Worm (Caenorhabditis elegans) whole organism, midembryonic: ENCODE measurements around the gene dyf-7.

ENCODE experiments used
- T22C8.4 ChIP-seq: fragments of 200-800 bp; sonication (Bioruptor generic); IDR thresholded peaks from 2 replicates; pipeline ENCODE4 v1.3.6; 2022; ENCODE audit warnings: missing genetic modification characterization, missing compliant biosample characterization
- cog-1 ChIP-seq: sonication (generic microtip); optimal IDR thresholded peaks from 2 replicates; lab custom pipeline; 2016; ENCODE audit warnings: missing genetic modification characterization, missing compliant biosample characterization
- flt-1 ChIP-seq: fragments of 200-800 bp; sonication (Bioruptor generic); IDR thresholded peaks from 2 replicates; pipeline ENCODE4 v1.3.6; 2022; ENCODE audit warnings: missing genetic modification characterization, missing compliant biosample characterization
- klf-2 ChIP-seq: fragments of 200-800 bp; sonication (Bioruptor generic); conservative IDR thresholded peaks from 2 replicates; pipeline ENCODE4 v1.3.6; 2022; ENCODE audit warnings: missing genetic modification reagents, missing genetic modification characterization, missing compliant biosample characterization
- med-1 ChIP-seq: sonication (generic microtip); optimal IDR thresholded peaks from 2 replicates; lab custom pipeline; 2017; ENCODE audit warnings: missing genetic modification characterization, mild to moderate bottlenecking, missing compliant biosample characterization, antibody characterized with exemption, missing genetic modification reagents; ENCODE audit not compliant: insufficient read depth
- ref-1 ChIP-seq: fragments of 200-800 bp; sonication (Bioruptor generic); conservative IDR thresholded peaks from 2 replicates; pipeline ENCODE4 v1.3.6; 2022; ENCODE audit warnings: missing genetic modification reagents, missing genetic modification characterization, missing compliant biosample characterization
- tab-1 ChIP-seq: fragments of 200-800 bp; sonication (Bioruptor generic); IDR thresholded peaks from 2 replicates; pipeline ENCODE4 v1.3.6; 2022; ENCODE audit warnings: missing genetic modification characterization, missing compliant biosample characterization
- ztf-23 ChIP-seq: fragments of 200-800 bp; sonication (Bioruptor generic); IDR thresholded peaks from 2 replicates; pipeline ENCODE4 v1.3.6; 2022; ENCODE audit warnings: missing genetic modification reagents, missing genetic modification characterization, missing compliant biosample characterization
- ztf-29 ChIP-seq: fragments of 200-800 bp; sonication (Bioruptor generic); IDR thresholded peaks from 2 replicates; pipeline ENCODE4 v1.3.6; 2022; ENCODE audit warnings: missing genetic modification reagents, missing genetic modification characterization, missing compliant biosample characterization

dyf-7 gene

ce11 chrX:9676009-9676408, 22.4 kb upstream of the dyf-7 start:
- TF ChIP-seq flt-1 (GFP tag; lab: Robert Waterston, UW) (no peak), T22C8.4 (GFP tag; lab: Robert Waterston, UW) (no peak), tab-1 (GFP tag; lab: Robert Waterston, UW) (no peak), klf-2 (GFP tag; lab: Robert Waterston, UW) (no peak)

- TF ChIP-seq med-1 (GFP tag; lab: Kevin White, UChicago) (no peak), cog-1 (tag; lab: Kevin White, UChicago) (no peak), klf-2 (GFP tag; lab: Robert Waterston, UW) (no peak), ztf-23 (GFP tag; lab: Robert Waterston, UW) (no peak), flt-1 (GFP tag; lab: Robert Waterston, UW) (no peak), ref-1 (no peak), tab-1 (GFP tag; lab: Robert Waterston, UW) (no peak), T22C8.4 (GFP tag; lab: Robert Waterston, UW) (no peak), ztf-29 (no peak)
These were observed 21.5 kb upstream of the dyf-7 start for ce11 chrX:9676788-9677454.

DNA sequence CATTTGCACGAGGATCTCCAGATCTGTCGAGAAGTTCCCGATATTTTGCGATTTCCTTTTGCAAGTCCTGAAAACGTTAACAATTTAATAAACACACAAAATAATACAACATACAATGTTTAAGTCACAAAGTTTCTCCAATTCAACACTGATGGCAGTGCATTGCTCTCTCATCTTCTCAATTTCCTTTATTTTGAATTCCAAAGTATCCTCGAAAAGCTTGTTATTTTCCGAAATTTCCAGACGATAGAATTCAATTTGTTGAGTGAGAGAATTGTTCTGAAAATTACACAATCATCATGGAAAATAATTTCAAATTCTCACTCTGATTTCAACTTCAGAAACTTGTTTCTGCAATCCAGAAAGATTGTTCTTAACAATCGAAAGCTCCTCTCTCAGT, 20.5 kb upstream of the dyf-7 start:
- TF ChIP-seq med-1 (GFP tag; lab: Kevin White, UChicago) (no peak), ztf-23 (GFP tag; lab: Robert Waterston, UW) (no peak), T22C8.4 (GFP tag; lab: Robert Waterston, UW) (no peak), tab-1 (GFP tag; lab: Robert Waterston, UW) (no peak), flt-1 (GFP tag; lab: Robert Waterston, UW) (no peak), ref-1 (no peak), klf-2 (GFP tag; lab: Robert Waterston, UW) (no peak), ztf-29 (no peak), cog-1 (tag; lab: Kevin White, UChicago) (no peak)

DNA sequence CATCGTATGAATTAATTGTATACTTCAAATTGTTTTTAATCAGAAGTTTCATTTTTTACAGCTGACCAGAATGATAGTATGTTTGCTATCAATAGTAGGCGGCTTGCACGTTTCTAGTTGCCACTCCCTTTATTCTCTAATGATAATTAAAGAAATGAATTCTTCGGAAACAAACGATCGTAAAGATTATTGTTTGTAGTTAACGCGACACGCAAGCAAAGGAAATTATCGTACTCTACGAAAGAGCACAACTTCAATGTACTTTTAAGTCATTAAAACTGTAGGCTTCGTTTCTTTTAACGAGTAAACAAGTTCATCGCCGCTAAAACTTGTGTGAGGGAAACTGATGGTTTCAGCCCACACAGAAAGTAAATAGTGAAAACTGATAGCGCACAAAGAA, 19.0 kb upstream of the dyf-7 start:
- TF ChIP-seq ztf-23 (GFP tag; lab: Robert Waterston, UW) (no peak), flt-1 (GFP tag; lab: Robert Waterston, UW) (no peak), cog-1 (tag; lab: Kevin White, UChicago) (no peak), med-1 (GFP tag; lab: Kevin White, UChicago) (no peak), ztf-29 (no peak), tab-1 (GFP tag; lab: Robert Waterston, UW) (no peak), klf-2 (GFP tag; lab: Robert Waterston, UW) (no peak), ref-1 (no peak), T22C8.4 (GFP tag; lab: Robert Waterston, UW) (no peak)

ce11 chrX:9680119-9680682, 18.3 kb upstream of the dyf-7 start, which contains the start of gene ifp-1:
TSS of gene ifp-1 (minus strand) at chrX:9680169.
- TF ChIP-seq flt-1 (GFP tag; lab: Robert Waterston, UW) (no peak), med-1 (GFP tag; lab: Kevin White, UChicago) (no peak), cog-1 (tag; lab: Kevin White, UChicago) (no peak), tab-1 (GFP tag; lab: Robert Waterston, UW) (no peak), T22C8.4 (GFP tag; lab: Robert Waterston, UW) (no peak), ztf-23 (GFP tag; lab: Robert Waterston, UW) (no peak), klf-2 (GFP tag; lab: Robert Waterston, UW) (no peak), ref-1 (no peak), ztf-29 (no peak)

DNA sequence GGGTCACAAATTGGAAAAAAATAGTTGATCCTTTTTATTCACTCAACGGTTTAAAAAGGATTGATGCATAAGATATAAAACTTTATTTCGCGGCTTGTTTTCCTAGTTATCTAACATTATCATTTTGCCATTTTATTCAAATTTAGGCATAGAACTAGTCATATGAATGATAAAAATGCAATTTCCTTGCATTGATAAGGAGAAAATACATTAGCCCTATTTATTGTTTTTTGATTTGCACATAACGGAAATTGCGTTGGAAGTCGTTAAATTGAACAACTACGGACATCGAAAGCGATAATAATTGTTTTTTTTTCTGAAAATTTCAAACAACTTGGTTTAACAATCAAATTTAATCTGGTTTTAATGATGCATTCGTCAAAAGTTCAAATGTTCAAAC, 11.2 kb upstream of the dyf-7 start:
- no peak for TF ChIP-seq ztf-23 (GFP tag; lab: Robert Waterston, UW)
- no peak for TF ChIP-seq ztf-29
- no peak for TF ChIP-seq flt-1 (GFP tag; lab: Robert Waterston, UW)
- TF ChIP-seq ref-1 = no peak
- no peak for TF ChIP-seq cog-1 (tag; lab: Kevin White, UChicago)
- no peak for TF ChIP-seq med-1 (GFP tag; lab: Kevin White, UChicago)
- no peak for TF ChIP-seq T22C8.4 (GFP tag; lab: Robert Waterston, UW)
- no peak for TF ChIP-seq tab-1 (GFP tag; lab: Robert Waterston, UW)
- no peak for TF ChIP-seq klf-2 (GFP tag; lab: Robert Waterston, UW)

DNA sequence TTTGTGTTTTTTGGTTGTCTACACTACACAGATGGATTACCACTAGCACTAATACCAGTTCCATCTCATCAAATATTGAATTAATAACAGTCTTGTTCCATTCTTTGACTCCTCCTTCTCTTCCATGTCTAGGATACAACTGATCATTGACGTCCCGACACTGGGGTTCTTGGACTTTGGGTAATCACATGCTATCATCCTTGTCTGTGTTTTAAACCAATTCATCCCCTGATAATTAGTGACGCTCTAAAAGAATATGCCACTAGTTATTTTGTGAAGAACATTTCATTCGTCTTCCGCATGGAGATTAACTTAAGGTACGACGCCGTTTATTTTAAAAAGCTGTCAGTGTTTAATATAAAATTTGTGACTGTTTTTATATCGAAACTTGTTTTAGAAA, 8.0 kb upstream of the dyf-7 start, which contains the start of gene npr-18:
Gene npr-18, plus strand, starts transcription at position 301 of the 400 bp plus-strand sequence.
- TF ChIP-seq ztf-23 (GFP tag; lab: Robert Waterston, UW) = no peak
- TF ChIP-seq cog-1 (tag; lab: Kevin White, UChicago) = no peak
- TF ChIP-seq ref-1 = no peak
- no peak for TF ChIP-seq flt-1 (GFP tag; lab: Robert Waterston, UW)
- TF ChIP-seq klf-2 (GFP tag; lab: Robert Waterston, UW) = no peak
- no peak for TF ChIP-seq med-1 (GFP tag; lab: Kevin White, UChicago)
- no peak for TF ChIP-seq ztf-29
- no peak for TF ChIP-seq T22C8.4 (GFP tag; lab: Robert Waterston, UW)
- no peak for TF ChIP-seq tab-1 (GFP tag; lab: Robert Waterston, UW)

- TF ChIP-seq ztf-23 (GFP tag; lab: Robert Waterston, UW) (no peak), klf-2 (GFP tag; lab: Robert Waterston, UW) (no peak), tab-1 (GFP tag; lab: Robert Waterston, UW) (no peak), flt-1 (GFP tag; lab: Robert Waterston, UW) (no peak), ztf-29 (no peak), T22C8.4 (GFP tag; lab: Robert Waterston, UW) (no peak), cog-1 (tag; lab: Kevin White, UChicago) (no peak), ref-1 (no peak), med-1 (GFP tag; lab: Kevin White, UChicago) (no peak)
These were observed 804 bp upstream of the dyf-7 start for ce11 chrX:9697655-9698054.

DNA sequence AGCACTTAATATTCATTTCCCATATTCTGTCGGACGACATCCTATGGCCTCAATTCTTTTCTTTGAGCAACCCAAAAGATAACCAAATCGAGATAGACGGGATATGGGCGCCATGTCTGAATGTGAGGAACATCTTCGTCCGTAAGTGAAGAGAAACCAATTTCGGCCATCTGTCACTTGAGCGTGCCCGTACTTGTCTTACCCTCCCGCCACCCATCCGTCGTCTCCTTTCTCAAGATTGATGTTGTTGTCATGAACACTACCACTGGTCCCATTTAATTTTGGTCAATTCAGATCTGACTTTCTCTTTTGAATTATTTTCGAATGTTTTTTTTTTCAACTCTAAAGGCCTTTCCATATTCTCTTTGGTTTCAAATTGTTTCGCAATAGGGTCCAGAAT, 4.3 kb downstream of the dyf-7 start:
- TF ChIP-seq ztf-29 (no peak), ref-1 (no peak), ztf-23 (GFP tag; lab: Robert Waterston, UW) (no peak), flt-1 (GFP tag; lab: Robert Waterston, UW) (no peak), T22C8.4 (GFP tag; lab: Robert Waterston, UW) (no peak), cog-1 (tag; lab: Kevin White, UChicago) (no peak), tab-1 (GFP tag; lab: Robert Waterston, UW) (no peak), med-1 (GFP tag; lab: Kevin White, UChicago) (no peak), klf-2 (GFP tag; lab: Robert Waterston, UW) (no peak)
